Worm (Caenorhabditis elegans) whole organism, late embryonic: Measurements from ENCODE around the gene Y57G11B.8.
"Not testable (repeated sequence)": the region's sequence is repeated elsewhere in the genome, so short reads cannot be mapped to it uniquely, and the experiment has no call there.

Source experiments
- C38D4.7 ChIP-seq: fragments of 200-800 bp; sonication (Bioruptor generic); optimal IDR thresholded peaks from 2 replicates; lab custom pipeline; 2018; ENCODE audit warnings: mild to moderate bottlenecking, missing genetic modification characterization, moderate library complexity, missing compliant biosample characterization
- dve-1 ChIP-seq: sonication (generic microtip); optimal IDR thresholded peaks from 2 replicates; lab custom pipeline; 2017; ENCODE audit warnings: antibody characterized with exemption, mild to moderate bottlenecking, missing genetic modification characterization, missing compliant biosample characterization
- elt-2 ChIP-seq: sonication (generic microtip); optimal IDR thresholded peaks from 2 replicates; lab custom pipeline; 2016; ENCODE audit warnings: missing genetic modification reagents, missing genetic modification characterization, missing compliant biosample characterization
- fax-1 ChIP-seq: sonication (generic microtip); optimal IDR thresholded peaks from 2 replicates; lab custom pipeline; 2016; ENCODE audit warnings: missing genotype, missing genetic modification characterization, missing compliant biosample characterization
- hlh-30 ChIP-seq: sonication (generic microtip); optimal IDR thresholded peaks from 2 replicates; lab custom pipeline; 2017; ENCODE audit warnings: antibody characterized with exemption, missing genetic modification characterization, missing compliant biosample characterization; ENCODE audit not compliant: insufficient read depth
- madf-2 ChIP-seq: sonication (generic microtip); optimal IDR thresholded peaks from 2 replicates; lab custom pipeline; 2017; ENCODE audit warnings: missing genetic modification characterization, missing compliant biosample characterization
- mec-3 ChIP-seq: sonication (generic microtip); optimal IDR thresholded peaks from 2 replicates; lab custom pipeline; 2016; ENCODE audit warnings: borderline replicate concordance, missing genetic modification characterization, missing compliant biosample characterization
- nfya-1 ChIP-seq: sonication (generic microtip); optimal IDR thresholded peaks from 2 replicates; lab custom pipeline; 2017; ENCODE audit warnings: missing genetic modification characterization, mild to moderate bottlenecking, missing compliant biosample characterization, antibody characterized with exemption, moderate library complexity
- pag-3 ChIP-seq: sonication (generic microtip); optimal IDR thresholded peaks from 2 replicates; lab custom pipeline; 2016; ENCODE audit warnings: missing compliant biosample characterization, missing genetic modification characterization, borderline replicate concordance
- pat-9 ChIP-seq: fragments of 200-800 bp; sonication (Bioruptor generic); optimal IDR thresholded peaks from 2 replicates; lab custom pipeline; 2018; ENCODE audit warnings: mild to moderate bottlenecking, missing genetic modification characterization, moderate library complexity, missing compliant biosample characterization
- pax-1 ChIP-seq: fragments of 150-350 bp; optimal IDR thresholded peaks from 2 replicates; lab custom pipeline; 2014; ENCODE audit warnings: missing biosample characterization, missing genetic modification characterization
- pha-4 ChIP-seq: fragments of 150-350 bp; optimal IDR thresholded peaks from 2 replicates; lab custom pipeline; 2018; ENCODE audit warnings: missing biosample characterization, missing genetic modification reagents, missing genetic modification characterization
- pqm-1 ChIP-seq: sonication (generic microtip); optimal IDR thresholded peaks from 2 replicates; lab custom pipeline; 2016; ENCODE audit warnings: missing genetic modification characterization, missing compliant biosample characterization

ce11 chrIV:14551870-14552269 lies 26.6 kb downstream of the Y57G11B.8 start, which contains the start of gene pals-30:
- not testable (repeated sequence) for TF ChIP-seq pqm-1 (tag; lab: Kevin White, UChicago); fax-1 (tag; lab: Kevin White, UChicago); pha-4; elt-2 (tag; lab: Kevin White, UChicago); pax-1 (tag; lab: Kevin White, UChicago); mec-3 (tag; lab: Kevin White, UChicago); pag-3 (tag; lab: Kevin White, UChicago); madf-2 (tag; lab: Kevin White, UChicago); nfya-1 (tag; lab: Kevin White, UChicago); hlh-30 (tag; lab: Kevin White, UChicago); pat-9 (tag; lab: Kevin White, UChicago); C38D4.7 (GFP tag; lab: Kevin White, UChicago); dve-1 (tag; lab: Kevin White, UChicago)
